Worm (Caenorhabditis elegans) whole organism, L1 larva: Measurements from ENCODE around the gene srt-37.

Source experiments
- aly-2 ChIP-seq: fragments of 150-350 bp; optimal IDR thresholded peaks from 2 replicates; lab custom pipeline; 2014; ENCODE audit warnings: missing biosample characterization, missing genetic modification characterization
- grh-1 ChIP-seq: fragments of 200-800 bp; sonication (Bioruptor generic); IDR thresholded peaks from 2 replicates; pipeline ENCODE4 v1.3.6; 2022; ENCODE audit warnings: missing genetic modification reagents, missing genetic modification characterization, missing compliant biosample characterization
- nhr-12 ChIP-seq: sonication (generic microtip); optimal IDR thresholded peaks from 2 replicates; lab custom pipeline; 2017; ENCODE audit warnings: missing biosample characterization, missing genetic modification characterization
- pag-3 ChIP-seq: sonication (generic microtip); optimal IDR thresholded peaks from 2 replicates; lab custom pipeline; 2017; ENCODE audit warnings: missing genetic modification characterization, mild to moderate bottlenecking, missing compliant biosample characterization, antibody characterized with exemption, borderline replicate concordance; ENCODE audit not compliant: insufficient read depth
- snpc-4 ChIP-seq: fragments of 150-350 bp; optimal IDR thresholded peaks from 2 replicates; lab custom pipeline; 2014; ENCODE audit warnings: missing biosample characterization, missing genetic modification characterization
- tbx-2 ChIP-seq: sonication (generic microtip); optimal IDR thresholded peaks from 2 replicates; lab custom pipeline; 2016; ENCODE audit warnings: missing genetic modification characterization, missing compliant biosample characterization

ce11 chrV:4315057-4315456 is 33.5 kb upstream of the srt-37 start, which contains the start of gene srh-192:
- TF ChIP-seq pag-3 (no peak), tbx-2 (no peak), aly-2 (no peak), snpc-4 (tag; lab: Kevin White, UChicago) (no peak), grh-1 (GFP tag; lab: Robert Waterston, UW) (no peak), nhr-12 (tag; lab: Kevin White, UChicago) (no peak)
